Fruit fly (Drosophila melanogaster) whole organism, prepupa: ENCODE data around the gene LeuRS.

Source experiments
- CG32006 ChIP-seq: fragments of 200-800 bp; sonication (Bioruptor generic); optimal IDR thresholded peaks from 3 replicates; lab custom pipeline; 2017; ENCODE audit warnings: missing biosample characterization, mild to moderate bottlenecking, missing genetic modification characterization
- CG34406 ChIP-seq: fragments of 200-800 bp; sonication (Bioruptor generic); optimal IDR thresholded peaks from 3 replicates; lab custom pipeline; 2016; ENCODE audit warnings: missing biosample characterization, missing genetic modification characterization
- CG6854 ChIP-seq: fragments of 200-800 bp; sonication (Bioruptor generic); optimal IDR thresholded peaks from 2 replicates; lab custom pipeline; 2017; ENCODE audit warnings: missing biosample characterization, mild to moderate bottlenecking, missing genetic modification characterization
- Gug ChIP-seq: fragments of 200-800 bp; sonication (Bioruptor generic); IDR thresholded peaks from 2 replicates; pipeline ENCODE4 v1.3.6; 2022; ENCODE audit warnings: missing biosample characterization, missing genetic modification characterization
- Hr38 ChIP-seq: sonication (Bioruptor generic); optimal IDR thresholded peaks from 2 replicates; lab custom pipeline; 2016; ENCODE audit warnings: missing biosample characterization, missing genetic modification characterization
- Lpt ChIP-seq: fragments of 200-800 bp; sonication (Bioruptor generic); optimal IDR thresholded peaks from 3 replicates; lab custom pipeline; 2016; ENCODE audit warnings: missing biosample characterization, missing genetic modification characterization
- achi ChIP-seq: fragments of 200-800 bp; sonication (Bioruptor generic); optimal IDR thresholded peaks from 3 replicates; lab custom pipeline; 2016; ENCODE audit warnings: missing biosample characterization, missing genetic modification characterization
- cyc ChIP-seq: fragments of 200-800 bp; sonication (Bioruptor generic); optimal IDR thresholded peaks from 3 replicates; lab custom pipeline; 2016; ENCODE audit warnings: missing biosample characterization, missing genetic modification characterization
- eg ChIP-seq: fragments of 200-800 bp; sonication (Bioruptor generic); IDR thresholded peaks from 3 replicates; pipeline ENCODE4 v1.3.6; 2022; ENCODE audit warnings: missing biosample characterization, missing genetic modification characterization
- fd59A ChIP-seq: fragments of 200-800 bp; sonication (Bioruptor generic); optimal IDR thresholded peaks from 2 replicates; lab custom pipeline; 2017; ENCODE audit warnings: missing biosample characterization, mild to moderate bottlenecking, missing genetic modification characterization, missing genetic modification reagents
- lz ChIP-seq: fragments of 200-800 bp; sonication (Bioruptor generic); optimal IDR thresholded peaks from 3 replicates; lab custom pipeline; 2016; ENCODE audit warnings: missing biosample characterization, missing genetic modification characterization
- pdm3 ChIP-seq: fragments of 200-800 bp; sonication (Bioruptor generic); optimal IDR thresholded peaks from 3 replicates; lab custom pipeline; 2016; ENCODE audit warnings: missing biosample characterization, missing genetic modification characterization

- TF ChIP-seq pdm3 (GFP tag; lab: Kevin White, UChicago) (peak; percentile 52), lz (GFP tag; lab: Kevin White, UChicago) (no peak), fd59A (GFP tag; lab: Kevin White, UChicago) (no peak), Lpt (GFP tag; lab: Kevin White, UChicago) (peak; percentile 17), CG34406 (GFP tag; lab: Kevin White, UChicago) (no peak), CG32006 (GFP tag; lab: Kevin White, UChicago) (peak; percentile 74), eg (GFP tag; lab: Robert Waterston, UW) (peak; percentile 85), achi (GFP tag; lab: Kevin White, UChicago) (peak; percentile 35), Gug (GFP tag; lab: Robert Waterston, UW) (peak; percentile 53; the same call in 1 of the 2 replicates), Hr38 (GFP tag; lab: Kevin White, UChicago) (no peak), CG6854 (GFP tag; lab: Kevin White, UChicago) (no peak), cyc (GFP tag; lab: Kevin White, UChicago) (no peak)
Measured at dm6 chr2L:3482037-3482436, 32.4 kb downstream of the LeuRS start.
